Fruit fly (Drosophila melanogaster) whole organism, pupa: ENCODE results near the gene Cyp4ac3.

ENCODE experiments used
- CG10348 ChIP-seq: fragments of 200-800 bp; sonication (Bioruptor generic); IDR thresholded peaks from 2 replicates; pipeline ENCODE4 v1.3.6; 2022; ENCODE audit warnings: missing biosample characterization, missing genetic modification characterization
- CG12605 ChIP-seq: fragments of 200-800 bp; sonication (Bioruptor generic); IDR thresholded peaks from 2 replicates; pipeline ENCODE4 v1.3.6; 2022; ENCODE audit warnings: missing biosample characterization, missing genetic modification characterization
- CG13204 ChIP-seq: fragments of 200-800 bp; sonication (Bioruptor generic); optimal IDR thresholded peaks from 2 replicates; lab custom pipeline; 2018; ENCODE audit warnings: missing biosample characterization, mild to moderate bottlenecking, missing genetic modification characterization, moderate library complexity
- CG14655 ChIP-seq: fragments of 200-800 bp; sonication (Bioruptor generic); optimal IDR thresholded peaks from 3 replicates; lab custom pipeline; 2017; ENCODE audit warnings: mild to moderate bottlenecking, missing biosample characterization, missing genetic modification reagents, missing genetic modification characterization
- CG15710 ChIP-seq: fragments of 200-800 bp; sonication (Bioruptor generic); optimal IDR thresholded peaks from 2 replicates; lab custom pipeline; 2018; ENCODE audit warnings: missing biosample characterization, mild to moderate bottlenecking, missing genetic modification characterization, moderate library complexity
- CG17806 ChIP-seq: fragments of 200-800 bp; sonication (Bioruptor generic); optimal IDR thresholded peaks from 2 replicates; lab custom pipeline; 2018; ENCODE audit warnings: missing biosample characterization, mild to moderate bottlenecking, missing genetic modification characterization, moderate library complexity
- CG32121 ChIP-seq: fragments of 200-800 bp; sonication (Bioruptor generic); IDR thresholded peaks from 2 replicates; pipeline ENCODE4 v1.3.6; 2022; ENCODE audit warnings: missing biosample characterization, missing genetic modification characterization
- CG34367 ChIP-seq: fragments of 200-800 bp; sonication (Bioruptor generic); optimal IDR thresholded peaks from 2 replicates; lab custom pipeline; 2018; ENCODE audit warnings: missing biosample characterization, mild to moderate bottlenecking, missing genetic modification characterization
- CG4496 ChIP-seq: fragments of 200-800 bp; sonication (Bioruptor generic); IDR thresholded peaks from 3 replicates; pipeline ENCODE4 v1.3.6; 2022; ENCODE audit warnings: missing biosample characterization, missing genetic modification characterization
- CG8159 ChIP-seq: fragments of 200-800 bp; sonication (Bioruptor generic); optimal IDR thresholded peaks from 3 replicates; lab custom pipeline; 2018; ENCODE audit warnings: missing biosample characterization, mild to moderate bottlenecking, missing genetic modification characterization, moderate library complexity
- CG8301 ChIP-seq: fragments of 200-800 bp; sonication (Bioruptor generic); optimal IDR thresholded peaks from 2 replicates; lab custom pipeline; 2018; ENCODE audit warnings: missing biosample characterization, mild to moderate bottlenecking, missing genetic modification characterization
- CG9948 ChIP-seq: fragments of 200-800 bp; sonication (Bioruptor generic); optimal IDR thresholded peaks from 2 replicates; lab custom pipeline; 2018; ENCODE audit warnings: missing biosample characterization, mild to moderate bottlenecking, missing genetic modification characterization, moderate library complexity
- D1 ChIP-seq: fragments of 200-800 bp; sonication (Bioruptor generic); optimal IDR thresholded peaks from 2 replicates; lab custom pipeline; 2018; ENCODE audit warnings: missing biosample characterization, mild to moderate bottlenecking, missing genetic modification characterization, moderate library complexity
- EcR ChIP-seq: fragments of 200-800 bp; sonication (Bioruptor generic); optimal IDR thresholded peaks from 3 replicates; lab custom pipeline; 2019; ENCODE audit warnings: missing biosample characterization, missing genetic modification characterization, mild to moderate bottlenecking, moderate library complexity, missing genetic modification reagents
- Ets98B ChIP-seq: fragments of 200-800 bp; sonication (Bioruptor generic); IDR thresholded peaks from 2 replicates; pipeline ENCODE4 v1.3.6; 2022; ENCODE audit warnings: missing biosample characterization, missing genetic modification characterization
- Pif1A ChIP-seq: fragments of 200-800 bp; sonication (Bioruptor generic); optimal IDR thresholded peaks from 3 replicates; lab custom pipeline; 2016; ENCODE audit warnings: missing biosample characterization, missing genetic modification characterization
- Pif1B ChIP-seq: fragments of 200-800 bp; sonication (Bioruptor generic); optimal IDR thresholded peaks from 3 replicates; lab custom pipeline; 2016; ENCODE audit warnings: missing biosample characterization, missing genetic modification characterization
- Snoo ChIP-seq: fragments of 200-800 bp; sonication (Bioruptor generic); optimal IDR thresholded peaks from 3 replicates; lab custom pipeline; 2017; ENCODE audit warnings: missing biosample characterization, mild to moderate bottlenecking, missing genetic modification characterization, inconsistent platforms
- fd96Ca ChIP-seq: fragments of 200-800 bp; sonication (Bioruptor generic); IDR thresholded peaks from 3 replicates; pipeline ENCODE4 v1.3.6; 2022; ENCODE audit warnings: missing biosample characterization, missing genetic modification characterization
- gl ChIP-seq: fragments of 200-800 bp; sonication (Bioruptor generic); optimal IDR thresholded peaks from 2 replicates; lab custom pipeline; 2018; ENCODE audit warnings: missing biosample characterization, mild to moderate bottlenecking, missing genetic modification characterization
- rn ChIP-seq: fragments of 200-800 bp; sonication (Bioruptor generic); IDR thresholded peaks from 2 replicates; pipeline ENCODE4 v1.3.6; 2022; ENCODE audit warnings: missing biosample characterization, missing genetic modification characterization

The Cyp4ac3 gene

dm6 chr2L:5239433-5240278 lies 28.6 kb upstream of the Cyp4ac3 start:
- TF ChIP-seq CG8159 (tag; lab: Kevin White, UChicago) (no peak), gl (tag; lab: Kevin White, UChicago) (no peak), CG10348 (GFP tag; lab: Robert Waterston, UW) (no peak), CG14655 (GFP tag; lab: Kevin White, UChicago) (no peak), CG9948 (tag; lab: Kevin White, UChicago) (no peak), CG13204 (GFP tag; lab: Kevin White, UChicago) (no peak), rn (GFP tag; lab: Robert Waterston, UW) (no peak), CG12605 (GFP tag; lab: Robert Waterston, UW) (no peak), CG15710 (tag; lab: Kevin White, UChicago) (no peak), CG34367 (tag; lab: Kevin White, UChicago) (no peak), CG8301 (tag; lab: Kevin White, UChicago) (no peak), fd96Ca (GFP tag; lab: Robert Waterston, UW) (no peak)

dm6 chr2L:5240520-5240919 lies 27.8 kb upstream of the Cyp4ac3 start:
- TF ChIP-seq EcR (GFP tag; lab: Kevin White, UChicago) (no peak), CG15710 (tag; lab: Kevin White, UChicago) (no peak)

DNA sequence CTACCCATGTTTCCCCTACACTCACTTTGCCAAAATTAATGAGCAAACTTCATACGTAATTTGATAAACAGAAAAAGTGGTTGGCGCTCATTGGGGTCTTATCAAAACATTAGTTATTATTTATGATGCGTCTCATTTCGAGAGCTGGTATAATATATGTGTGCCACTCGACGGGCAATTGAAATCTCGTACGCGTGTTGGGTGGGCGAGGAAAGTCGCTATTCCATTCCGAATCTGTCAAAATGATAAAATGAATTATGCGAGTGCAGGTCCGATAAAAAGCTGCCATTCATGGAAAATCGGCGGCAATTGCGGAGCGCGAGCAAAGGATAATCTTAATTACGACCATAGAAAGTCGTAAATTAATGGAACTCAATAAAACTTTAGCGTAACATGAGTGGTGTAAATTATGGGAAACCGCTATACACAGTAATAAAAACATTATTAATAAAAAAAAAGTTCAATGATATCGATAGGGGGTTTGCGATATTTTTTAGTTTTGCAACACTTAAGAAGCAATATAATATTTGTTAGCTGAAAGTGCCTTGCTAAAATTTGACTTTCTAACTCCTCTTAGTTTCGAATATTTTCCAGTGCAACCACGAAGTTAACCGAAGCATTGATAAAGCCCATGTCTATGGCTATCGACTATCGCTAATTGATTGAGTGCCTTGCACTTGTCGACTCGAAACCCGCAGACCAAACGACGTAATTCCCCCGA lies 25.9 kb upstream of the Cyp4ac3 start:
- TF ChIP-seq CG13204 (GFP tag; lab: Kevin White, UChicago) (no peak), Pif1A (GFP tag; lab: Kevin White, UChicago) (no peak), CG32121 (GFP tag; lab: Robert Waterston, UW) (0 out of 2 replicates have a peak, but pooled peaks have one; percentile 37), CG4496 (peak; percentile 31; the same call in 1 of the 3 replicates), fd96Ca (GFP tag; lab: Robert Waterston, UW) (no peak), Ets98B (GFP tag; lab: Robert Waterston, UW) (peak; percentile 16; the same call in 1 of the 2 replicates)

- TF ChIP-seq CG34367 (tag; lab: Kevin White, UChicago) (no peak), rn (GFP tag; lab: Robert Waterston, UW) (no peak), CG9948 (tag; lab: Kevin White, UChicago) (peak; percentile 18), fd96Ca (GFP tag; lab: Robert Waterston, UW) (no peak), Snoo (tag; lab: Kevin White, UChicago) (no peak), Pif1A (GFP tag; lab: Kevin White, UChicago) (peak; percentile 43), Pif1B (no peak), CG32121 (GFP tag; lab: Robert Waterston, UW) (no peak), CG12605 (GFP tag; lab: Robert Waterston, UW) (no peak), CG4496 (0 out of 3 replicates have a peak, but pooled peaks have one; percentile 21), Ets98B (GFP tag; lab: Robert Waterston, UW) (no peak), CG13204 (GFP tag; lab: Kevin White, UChicago) (no peak), CG15710 (tag; lab: Kevin White, UChicago) (peak; percentile 10), CG14655 (GFP tag; lab: Kevin White, UChicago) (peak; percentile 47), CG17806 (peak; percentile 26), CG8301 (tag; lab: Kevin White, UChicago) (no peak), gl (tag; lab: Kevin White, UChicago) (no peak), EcR (GFP tag; lab: Kevin White, UChicago) (peak; percentile 6), CG8159 (tag; lab: Kevin White, UChicago) (peak; percentile 29), CG10348 (GFP tag; lab: Robert Waterston, UW) (no peak), D1 (tag; lab: Kevin White, UChicago) (no peak)
Observed at dm6 chr2L:5245363-5245892, 22.9 kb upstream of the Cyp4ac3 start.

DNA sequence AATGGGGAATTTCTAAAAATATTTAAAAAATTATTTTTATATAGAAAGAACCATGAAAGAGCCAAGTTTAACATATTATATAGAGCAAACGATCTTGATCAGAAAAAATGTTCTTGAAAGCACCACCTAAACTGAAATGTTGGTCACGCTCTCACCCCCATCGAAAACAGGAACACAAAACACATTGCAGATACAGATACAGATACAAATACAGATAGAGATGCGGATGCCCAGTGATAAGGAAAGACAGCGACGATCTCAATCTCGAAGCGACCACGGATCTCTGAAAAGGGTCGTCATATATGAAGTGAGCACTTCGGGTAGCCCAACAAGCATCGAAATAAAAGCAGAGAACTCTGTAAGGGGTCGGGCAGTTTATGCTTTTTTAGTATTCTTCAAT lies 20.9 kb upstream of the Cyp4ac3 start:
- no peak for TF ChIP-seq CG17806
- TF ChIP-seq Ets98B (GFP tag; lab: Robert Waterston, UW): no peak
- no peak for TF ChIP-seq CG13204 (GFP tag; lab: Kevin White, UChicago)
- TF ChIP-seq D1 (tag; lab: Kevin White, UChicago): no peak
- no peak for TF ChIP-seq gl (tag; lab: Kevin White, UChicago)
- no peak for TF ChIP-seq CG15710 (tag; lab: Kevin White, UChicago)
- TF ChIP-seq CG14655 (GFP tag; lab: Kevin White, UChicago): no peak
- no peak for TF ChIP-seq CG8301 (tag; lab: Kevin White, UChicago)
- no peak for TF ChIP-seq fd96Ca (GFP tag; lab: Robert Waterston, UW)
- TF ChIP-seq Pif1A (GFP tag; lab: Kevin White, UChicago): no peak
- TF ChIP-seq CG12605 (GFP tag; lab: Robert Waterston, UW): no peak
- no peak for TF ChIP-seq Pif1B
- no peak for TF ChIP-seq CG9948 (tag; lab: Kevin White, UChicago)
